Worm (Caenorhabditis elegans) whole organism, mixed stage, embryonic: ENCODE data around the gene vps-53.

Experiments
- ceh-83 ChIP-seq: fragments of 200-800 bp; sonication (Bioruptor generic); optimal IDR thresholded peaks from 2 replicates; lab custom pipeline; 2018; ENCODE audit warnings: mild to moderate bottlenecking, missing genetic modification characterization, missing compliant biosample characterization
- snpc-4 ChIP-seq: fragments of 150-350 bp; optimal IDR thresholded peaks from 2 replicates; lab custom pipeline; 2014; ENCODE audit warnings: missing biosample characterization, missing genetic modification characterization
- unc-120 ChIP-seq: sonication (generic microtip); optimal IDR thresholded peaks from 2 replicates; lab custom pipeline; 2017; ENCODE audit warnings: missing genetic modification characterization, missing compliant biosample characterization; ENCODE audit not compliant: poor library complexity, severe bottlenecking
- ztf-11 ChIP-seq: fragments of 150-350 bp; optimal IDR thresholded peaks from 2 replicates; lab custom pipeline; 2014; ENCODE audit warnings: missing biosample characterization, missing genetic modification characterization

DNA sequence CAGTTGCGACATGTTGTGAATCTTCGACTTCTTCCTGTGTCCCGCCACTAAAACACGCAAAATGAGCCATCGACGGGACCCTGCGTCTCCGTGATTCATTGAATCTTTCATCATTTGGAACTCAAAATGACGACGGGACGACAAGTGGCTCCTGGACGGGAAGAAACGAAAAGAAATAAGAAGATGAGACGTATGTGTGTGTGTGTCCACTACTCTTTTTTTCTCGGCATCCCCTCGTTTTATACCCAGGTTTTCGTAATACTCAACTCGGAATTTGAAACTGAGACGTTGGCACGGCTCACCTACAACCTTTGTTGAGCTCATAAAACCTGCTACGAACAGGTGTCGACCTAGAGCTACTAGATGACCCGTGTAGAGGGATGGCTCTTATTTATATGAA, 12.8 kb downstream of the vps-53 start:
- TF ChIP-seq snpc-4 (tag; lab: Kevin White, UChicago), result no peak
- no peak for TF ChIP-seq ceh-83 (GFP tag; lab: Kevin White, UChicago)
- peak; percentile 67 for TF ChIP-seq unc-120 (tag; lab: Kevin White, UChicago)
- TF ChIP-seq ztf-11 (tag; lab: Kevin White, UChicago), result no peak
